Worm (Caenorhabditis elegans): ENCODE results near the gene nlp-14.

Gene nlp-14

DNA sequence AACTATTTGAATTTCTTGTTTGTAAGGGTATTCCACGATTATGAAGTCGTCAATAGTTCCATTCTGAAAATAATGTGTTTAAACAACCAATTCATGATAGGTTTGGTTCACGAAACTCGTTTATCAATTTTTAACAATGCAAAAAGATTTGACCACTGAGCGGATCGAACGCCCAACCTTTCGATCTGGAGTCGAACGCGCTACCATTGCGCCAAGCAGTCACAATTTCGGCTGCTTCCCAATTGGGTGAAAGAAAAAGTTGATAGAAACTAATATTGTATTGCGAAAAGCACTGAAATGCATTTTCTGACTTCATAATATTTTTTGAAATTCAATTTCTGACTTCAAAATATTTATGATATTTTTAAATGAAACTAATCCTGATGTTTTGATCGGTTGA, 25.8 kb upstream of the nlp-14 start:
- no peak for TF ChIP-seq scrt-1 (GFP tag; IDR thresholded peaks at IDR 0.05)
- no peak for TF ChIP-seq B0310.2 (tag; optimal IDR thresholded peaks at IDR 0.05)
- TF ChIP-seq aly-1 (tag; optimal IDR thresholded peaks at IDR 0.05): no peak

ce11 chrX:8944078-8944477, 24.9 kb upstream of the nlp-14 start:
- TF ChIP-seq aly-1 (tag; optimal IDR thresholded peaks at IDR 0.05) (no peak), ceh-13 (GFP tag; optimal IDR thresholded peaks at IDR 0.05) (no peak), hnd-1 (tag; optimal IDR thresholded peaks at IDR 0.05) (peak; percentile 15), ets-7 (tag; optimal IDR thresholded peaks at IDR 0.05) (no peak), scrt-1 (GFP tag; IDR thresholded peaks at IDR 0.05) (peak; percentile 78), hmg-4 (GFP tag; optimal IDR thresholded peaks at IDR 0.05) (peak; percentile 37), pes-1 (GFP tag; IDR thresholded peaks at IDR 0.05) (peak; percentile 87), tbx-37 (GFP tag; conservative IDR thresholded peaks at IDR 0.05) (peak; percentile 68; the same call in 1 of the 2 replicates), hmbx-1 (tag; optimal IDR thresholded peaks at IDR 0.05) (no peak), ama-1 (optimal IDR thresholded peaks at IDR 0.05) (no peak), sea-1 (GFP tag; conservative IDR thresholded peaks at IDR 0.05) (0 out of 2 replicates have a peak, but pooled peaks have one; percentile 9), tbx-11 (GFP tag; IDR thresholded peaks at IDR 0.05) (peak; percentile 86), ceh-36 (tag; optimal IDR thresholded peaks at IDR 0.05) (peak; percentile 34), flt-1 (GFP tag; IDR thresholded peaks at IDR 0.05) (peak; percentile 65; the same call in 1 of the 2 replicates)

ce11 chrX:8940059-8940458, 20.8 kb upstream of the nlp-14 start, which contains the start of gene dylt-2:
dylt-2 (minus strand) TSS chrX:8940159.
- TF ChIP-seq pes-1 (GFP tag; IDR thresholded peaks at IDR 0.05) (no peak), sea-1 (GFP tag; conservative IDR thresholded peaks at IDR 0.05) (no peak), F13C5.2 (tag; optimal IDR thresholded peaks at IDR 0.05) (no peak), tbx-37 (GFP tag; conservative IDR thresholded peaks at IDR 0.05) (no peak), hmg-4 (GFP tag; optimal IDR thresholded peaks at IDR 0.05) (no peak), hmbx-1 (tag; optimal IDR thresholded peaks at IDR 0.05) (no peak), flt-1 (GFP tag; IDR thresholded peaks at IDR 0.05) (no peak), aly-1 (tag; optimal IDR thresholded peaks at IDR 0.05) (no peak), ceh-13 (GFP tag; optimal IDR thresholded peaks at IDR 0.05) (no peak), ceh-36 (tag; optimal IDR thresholded peaks at IDR 0.05) (no peak), ets-7 (tag; optimal IDR thresholded peaks at IDR 0.05) (no peak), scrt-1 (GFP tag; IDR thresholded peaks at IDR 0.05) (no peak), tbx-11 (GFP tag; IDR thresholded peaks at IDR 0.05) (no peak), hnd-1 (tag; optimal IDR thresholded peaks at IDR 0.05) (no peak), B0310.2 (tag; optimal IDR thresholded peaks at IDR 0.05) (no peak), ama-1 (optimal IDR thresholded peaks at IDR 0.05) (no peak), tra-4 (tag; optimal IDR thresholded peaks at IDR 0.05) (no peak)

ce11 chrX:8939389-8939788, 20.2 kb upstream of the nlp-14 start:
- TF ChIP-seq sea-1 (GFP tag; conservative IDR thresholded peaks at IDR 0.05): no peak
- no peak for TF ChIP-seq ceh-13 (GFP tag; optimal IDR thresholded peaks at IDR 0.05)
- TF ChIP-seq B0310.2 (tag; optimal IDR thresholded peaks at IDR 0.05): no peak
- no peak for TF ChIP-seq tbx-37 (GFP tag; conservative IDR thresholded peaks at IDR 0.05)
- no peak for TF ChIP-seq pes-1 (GFP tag; IDR thresholded peaks at IDR 0.05)
- TF ChIP-seq scrt-1 (GFP tag; IDR thresholded peaks at IDR 0.05): no peak

- TF ChIP-seq aly-1 (tag; optimal IDR thresholded peaks at IDR 0.05) (no peak), scrt-1 (GFP tag; IDR thresholded peaks at IDR 0.05) (no peak), F13C5.2 (tag; optimal IDR thresholded peaks at IDR 0.05) (no peak), tbx-11 (GFP tag; IDR thresholded peaks at IDR 0.05) (no peak), B0310.2 (tag; optimal IDR thresholded peaks at IDR 0.05) (no peak), hnd-1 (tag; optimal IDR thresholded peaks at IDR 0.05) (no peak), hmbx-1 (tag; optimal IDR thresholded peaks at IDR 0.05) (no peak), pes-1 (GFP tag; IDR thresholded peaks at IDR 0.05) (no peak), ceh-36 (tag; optimal IDR thresholded peaks at IDR 0.05) (no peak), ets-7 (tag; optimal IDR thresholded peaks at IDR 0.05) (no peak), tbx-37 (GFP tag; conservative IDR thresholded peaks at IDR 0.05) (no peak), tra-4 (tag; optimal IDR thresholded peaks at IDR 0.05) (no peak)
These were observed 15.8 kb upstream of the nlp-14 start for ce11 chrX:8934988-8935387.

DNA sequence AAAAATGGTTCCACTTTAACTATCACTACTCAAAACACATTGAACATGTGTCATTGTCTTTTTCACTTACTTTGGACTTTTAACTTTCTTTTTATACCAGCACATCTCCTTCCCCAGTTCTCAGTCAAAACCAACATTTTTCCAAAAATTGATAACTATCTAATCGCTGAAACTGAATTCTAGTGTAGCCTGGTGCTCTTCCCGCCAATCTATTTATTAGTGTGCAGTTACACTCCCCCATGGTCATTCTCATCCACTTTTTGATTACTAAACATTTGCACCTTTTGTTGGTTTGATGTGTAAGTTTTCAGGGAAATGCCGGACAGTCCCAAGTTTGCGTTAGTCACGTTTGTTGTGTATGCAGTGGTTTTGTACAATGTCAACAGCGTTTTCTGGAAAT, 15.0 kb upstream of the nlp-14 start:
- TF ChIP-seq ceh-13 (GFP tag; optimal IDR thresholded peaks at IDR 0.05) (no peak), hmg-4 (GFP tag; optimal IDR thresholded peaks at IDR 0.05) (no peak), B0310.2 (tag; optimal IDR thresholded peaks at IDR 0.05) (no peak), hnd-1 (tag; optimal IDR thresholded peaks at IDR 0.05) (no peak), ceh-36 (tag; optimal IDR thresholded peaks at IDR 0.05) (no peak), aly-1 (tag; optimal IDR thresholded peaks at IDR 0.05) (no peak), scrt-1 (GFP tag; IDR thresholded peaks at IDR 0.05) (no peak), hmbx-1 (tag; optimal IDR thresholded peaks at IDR 0.05) (no peak), ets-7 (tag; optimal IDR thresholded peaks at IDR 0.05) (no peak), tbx-11 (GFP tag; IDR thresholded peaks at IDR 0.05) (no peak), pes-1 (GFP tag; IDR thresholded peaks at IDR 0.05) (no peak)

DNA sequence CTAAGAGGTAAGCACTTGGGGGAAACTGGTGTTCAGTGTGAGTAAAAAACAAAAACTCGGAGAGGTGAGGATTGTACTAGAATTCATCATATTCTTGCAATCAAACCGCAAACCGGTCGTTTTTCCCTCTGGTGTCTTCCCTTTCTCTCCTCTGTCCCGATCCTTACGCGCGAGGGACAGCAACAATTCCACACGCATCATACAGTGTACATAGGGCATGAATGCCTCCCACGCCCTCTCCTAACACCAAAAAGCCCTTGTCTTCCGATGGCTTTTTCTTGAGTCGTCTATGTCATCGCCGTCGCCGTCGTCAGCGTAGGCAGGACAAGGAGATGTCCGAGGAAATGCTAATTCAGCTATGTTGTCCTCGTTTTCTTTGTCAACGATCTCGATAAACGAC, 14.3 kb upstream of the nlp-14 start:
- TF ChIP-seq hnd-1 (tag; optimal IDR thresholded peaks at IDR 0.05) (no peak), tbx-37 (GFP tag; conservative IDR thresholded peaks at IDR 0.05) (no peak), ama-1 (optimal IDR thresholded peaks at IDR 0.05) (no peak), scrt-1 (GFP tag; IDR thresholded peaks at IDR 0.05) (no peak), flt-1 (GFP tag; IDR thresholded peaks at IDR 0.05) (no peak), aly-1 (tag; optimal IDR thresholded peaks at IDR 0.05) (no peak), tbx-11 (GFP tag; IDR thresholded peaks at IDR 0.05) (no peak), ceh-36 (tag; optimal IDR thresholded peaks at IDR 0.05) (no peak), hmbx-1 (tag; optimal IDR thresholded peaks at IDR 0.05) (no peak)

DNA sequence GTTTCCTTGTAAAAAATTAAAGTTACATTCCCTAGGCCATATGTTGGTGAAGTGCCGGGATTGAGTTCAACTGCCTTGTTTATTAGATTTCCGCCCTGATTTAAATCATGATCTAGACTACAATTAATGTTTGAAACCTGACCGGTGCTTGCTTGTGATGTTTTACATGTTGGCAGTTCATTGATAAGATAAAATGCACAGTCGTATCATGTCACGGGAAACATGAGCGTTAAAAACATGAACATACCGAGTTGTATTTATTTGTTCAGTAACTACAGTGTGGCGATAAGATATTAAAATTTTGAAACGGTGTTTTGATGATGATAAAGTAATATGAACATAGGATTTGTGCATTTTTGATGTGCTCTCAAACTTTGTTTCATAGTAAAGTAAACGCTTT, 13.2 kb upstream of the nlp-14 start:
- TF ChIP-seq tra-4 (tag; optimal IDR thresholded peaks at IDR 0.05): no peak

Data from whole organism, early embryonic.